Fruit fly (Drosophila melanogaster): Measurements from ENCODE around the gene Ype.

DNA sequence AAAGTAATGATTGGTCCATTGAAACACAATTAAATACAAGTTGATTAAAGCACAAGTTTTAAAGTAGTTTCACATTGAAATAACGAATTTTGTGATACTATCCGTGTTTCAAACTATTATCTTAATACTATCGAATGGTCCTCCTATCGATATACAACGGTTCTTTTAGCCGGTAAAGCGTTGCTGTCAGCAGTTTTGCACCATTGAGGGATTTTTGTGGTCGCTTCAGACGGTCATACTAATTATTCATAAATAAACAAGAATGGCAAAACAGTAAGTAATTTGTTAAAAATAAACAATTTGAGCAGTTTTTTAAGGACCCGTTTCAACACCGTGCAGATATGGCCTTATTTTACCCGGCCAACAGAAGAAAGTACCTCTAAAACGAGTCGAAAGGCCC, 49.1 kb downstream of the Ype start, which contains the start of gene CG15747:
- no peak for TF ChIP-seq Mio (GFP tag; optimal IDR thresholded peaks at IDR 0.05)
- no peak for TF ChIP-seq foxo (GFP tag; optimal IDR thresholded peaks at IDR 0.05)
- no peak for TF ChIP-seq CrebA (GFP tag; optimal IDR thresholded peaks at IDR 0.05; ENCODE audit: borderline replicate concordance)
- no peak for TF ChIP-seq usp (GFP tag; optimal IDR thresholded peaks at IDR 0.05)
- TF ChIP-seq Dfd (GFP tag; optimal IDR thresholded peaks at IDR 0.05) = no peak
- TF ChIP-seq lola (GFP tag; optimal IDR thresholded peaks at IDR 0.05) = no peak
- TF ChIP-seq psq (GFP tag; optimal IDR thresholded peaks at IDR 0.05) = no peak
- TF ChIP-seq sage (GFP tag; optimal IDR thresholded peaks at IDR 0.05) = no peak
- no peak for TF ChIP-seq Hr78 (GFP tag; optimal IDR thresholded peaks at IDR 0.05)
- TF ChIP-seq br (GFP tag; optimal IDR thresholded peaks at IDR 0.05) = no peak
- TF ChIP-seq Hr83 (GFP tag; optimal IDR thresholded peaks at IDR 0.05; ENCODE audit: poor library complexity, severe bottlenecking) = no peak
- TF ChIP-seq CG9705 (GFP tag; optimal IDR thresholded peaks at IDR 0.05) = no peak
- no peak for TF ChIP-seq tai (GFP tag; optimal IDR thresholded peaks at IDR 0.05)
- TF ChIP-seq fru (GFP tag; optimal IDR thresholded peaks at IDR 0.05) = no peak
